Worm (Caenorhabditis elegans) whole organism, dauer: ENCODE data around the gene pacs-1.

Experiments used
- unc-62 ChIP-seq: sonication (generic microtip); optimal IDR thresholded peaks from 2 replicates; lab custom pipeline; 2017; ENCODE audit warnings: missing biosample characterization, missing genetic modification reagents, missing genetic modification characterization

The pacs-1 gene

DNA sequence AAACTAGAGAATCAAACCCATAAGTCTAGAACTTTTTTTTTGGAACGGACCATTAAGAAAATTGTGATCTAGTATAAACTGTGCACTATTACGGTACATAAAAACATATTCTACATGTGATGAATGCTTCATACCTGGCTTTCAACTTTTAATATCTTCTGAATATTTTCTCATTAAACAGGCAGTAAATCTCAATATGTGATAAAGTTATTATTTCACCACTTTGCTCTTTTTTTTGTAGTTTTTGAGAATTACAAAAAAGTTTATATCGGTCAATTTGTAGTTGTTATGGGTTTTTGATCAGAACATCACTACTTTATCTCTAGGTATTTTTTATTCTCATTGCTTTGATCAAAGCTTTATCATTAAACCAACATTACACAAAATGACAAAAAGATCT, 7.3 kb upstream of the pacs-1 start:
- no peak for TF ChIP-seq unc-62 (GFP tag; lab: Kevin White, UChicago)

DNA sequence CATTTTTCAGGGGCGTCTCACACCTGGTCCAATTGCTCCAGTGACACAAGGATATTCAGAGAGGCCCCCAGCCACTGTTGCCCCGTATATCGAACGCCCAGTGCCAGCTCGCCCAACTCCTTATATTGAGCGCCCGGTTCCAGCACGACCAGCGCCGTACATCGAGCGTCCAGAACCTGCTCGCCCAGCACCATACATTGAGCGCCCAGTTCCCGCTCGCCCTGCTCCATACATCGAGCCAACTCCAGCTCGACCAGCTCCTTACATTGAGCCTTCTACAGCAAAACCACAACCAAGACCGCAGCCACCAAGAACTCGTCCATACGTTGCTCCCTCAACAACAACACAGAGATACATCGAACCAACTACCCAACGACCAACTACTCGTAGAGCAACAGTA, 5.8 kb upstream of the pacs-1 start:
- no peak for TF ChIP-seq unc-62 (GFP tag; lab: Kevin White, UChicago)

DNA sequence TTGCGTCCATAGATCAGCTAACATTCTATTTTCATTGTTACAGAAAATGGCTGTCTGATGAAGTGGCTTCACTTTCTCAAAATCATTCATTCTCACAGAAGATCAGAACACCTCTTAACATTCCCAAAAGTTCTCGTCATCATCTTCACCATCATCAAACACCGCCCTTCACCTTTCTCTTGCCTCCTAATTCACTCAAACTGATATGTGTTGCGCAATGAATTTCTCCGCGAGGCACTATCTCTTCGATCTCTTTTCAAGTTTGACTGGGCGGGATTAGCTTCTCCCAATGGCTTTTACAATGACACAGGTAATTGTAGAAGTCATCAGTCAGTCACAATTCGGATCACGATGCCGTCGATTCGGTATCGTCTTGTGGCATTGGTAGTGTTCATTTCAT, 4.5 kb upstream of the pacs-1 start, which contains the start of gene grd-6:
Gene grd-6 (plus strand): TSS at position 301 of the 400 bp plus-strand sequence.
- no peak for TF ChIP-seq unc-62 (GFP tag; lab: Kevin White, UChicago)

DNA sequence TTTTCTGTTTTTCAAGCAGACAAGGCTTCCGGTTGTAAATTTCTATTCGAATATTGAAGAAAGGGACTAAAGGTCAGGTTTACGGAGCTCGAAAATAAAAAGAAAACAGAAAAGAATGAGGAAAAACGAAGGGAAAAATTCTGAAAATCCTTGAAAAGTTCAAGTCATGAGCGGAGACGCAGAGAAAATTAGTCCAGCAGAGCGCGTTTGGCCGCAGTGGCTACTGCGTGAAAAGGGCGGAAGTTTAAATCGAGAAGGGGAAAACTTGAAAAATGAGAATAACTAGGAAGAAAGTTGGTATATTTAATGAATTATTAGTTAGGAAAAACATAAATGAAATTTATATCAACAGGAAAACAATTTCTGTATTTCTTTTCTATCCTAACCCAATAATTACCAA, 3.4 kb upstream of the pacs-1 start:
- TF ChIP-seq unc-62 (GFP tag; lab: Kevin White, UChicago) = no peak

- TF ChIP-seq unc-62 (GFP tag; lab: Kevin White, UChicago) = no peak
Measured at ce11 chrV:9219390-9219733, 2.3 kb upstream of the pacs-1 start.

DNA sequence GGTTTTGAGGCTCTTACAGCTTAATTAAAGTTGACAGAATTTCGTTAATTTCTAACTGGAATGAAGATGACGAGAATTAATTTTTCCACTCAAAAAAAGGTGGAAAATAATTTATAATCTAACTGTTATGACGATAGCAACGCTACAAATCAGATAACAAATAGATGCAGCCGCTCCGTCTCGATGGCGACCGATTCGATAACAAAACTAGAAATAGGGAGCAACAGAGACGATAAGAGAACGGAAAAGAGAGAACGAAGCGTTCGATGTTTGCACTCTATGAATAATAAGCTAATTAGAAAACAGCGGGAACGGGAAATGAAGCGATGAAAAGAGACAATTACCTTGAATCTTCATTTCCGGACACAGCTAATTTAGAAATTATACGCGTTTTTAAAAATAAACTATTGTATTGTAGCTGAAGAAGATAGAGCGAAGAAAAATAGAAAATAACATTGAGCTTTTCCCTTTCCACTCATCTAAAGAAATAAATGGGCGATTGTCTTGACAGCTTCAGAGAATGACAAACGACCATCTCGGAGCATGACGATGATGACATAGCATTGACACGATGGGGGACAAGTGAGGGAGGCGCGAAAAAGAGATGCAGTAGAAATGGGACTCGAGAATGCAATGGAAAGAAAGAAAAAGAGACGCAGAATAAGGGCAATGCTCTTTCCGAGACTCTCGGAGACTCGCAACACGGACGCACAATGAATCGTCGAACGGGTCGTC, 1.8 kb upstream of the pacs-1 start:
- no peak for TF ChIP-seq unc-62 (GFP tag; lab: Kevin White, UChicago)

ce11 chrV:9218214-9218613, 1.2 kb upstream of the pacs-1 start:
- TF ChIP-seq unc-62 (GFP tag; lab: Kevin White, UChicago) = no peak

- no peak for TF ChIP-seq unc-62 (GFP tag; lab: Kevin White, UChicago)
Measured at ce11 chrV:9213554-9213953, 3.5 kb downstream of the pacs-1 start, which contains the start of gene mdt-27. Gene mdt-27 (minus strand): TSS chrV:9213654.

ce11 chrV:9212499-9212898, 4.6 kb downstream of the pacs-1 start:
- TF ChIP-seq unc-62 (GFP tag; lab: Kevin White, UChicago) = no peak

DNA sequence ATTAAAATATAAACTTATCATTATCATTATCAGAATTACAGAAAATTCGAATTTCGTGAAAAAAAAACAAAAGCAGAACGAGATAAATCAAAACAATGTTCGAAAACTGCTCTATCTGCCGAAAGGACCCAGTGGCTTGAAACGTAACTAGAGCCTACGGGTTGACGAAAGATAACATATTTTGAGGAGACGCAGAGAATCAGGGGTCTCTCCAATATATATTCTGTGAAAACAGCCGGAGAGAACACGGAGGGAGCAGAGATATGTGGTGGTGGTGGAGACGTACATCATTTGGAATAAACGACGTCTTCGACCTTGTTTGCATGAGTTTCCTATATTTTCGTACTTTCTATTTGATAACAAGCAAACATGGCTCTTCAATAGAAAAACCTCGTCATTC, 8.2 kb downstream of the pacs-1 start:
- no peak for TF ChIP-seq unc-62 (GFP tag; lab: Kevin White, UChicago)

DNA sequence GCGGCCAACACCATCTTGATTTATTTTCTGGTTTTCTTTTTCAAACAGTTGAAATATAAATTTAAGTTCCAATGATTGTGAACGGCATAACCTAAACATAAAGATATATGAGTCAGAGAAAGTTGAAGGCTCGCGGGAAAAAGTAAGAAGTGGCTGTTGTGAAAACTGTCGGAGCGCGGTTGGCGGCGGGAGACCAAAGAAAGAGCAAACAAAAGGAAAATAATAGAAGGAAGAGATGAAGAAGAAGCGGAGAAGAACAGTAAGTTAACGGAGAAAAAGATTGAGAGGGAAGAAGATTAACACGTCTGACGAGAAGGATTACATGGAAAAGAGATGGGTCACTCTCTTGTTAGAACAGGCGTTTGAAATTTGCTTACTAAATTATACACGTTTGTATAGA, 9.7 kb downstream of the pacs-1 start, which contains the start of gene inx-10:
Gene inx-10 (minus strand): TSS at position 101 of the 400 bp plus-strand sequence.
- TF ChIP-seq unc-62 (GFP tag; lab: Kevin White, UChicago) = no peak

ce11 chrV:9202710-9203109, 14.3 kb downstream of the pacs-1 start, which contains the start of gene asp-2:
Gene asp-2 (plus strand): TSS chrV:9203077.
- no peak for TF ChIP-seq unc-62 (GFP tag; lab: Kevin White, UChicago)

DNA sequence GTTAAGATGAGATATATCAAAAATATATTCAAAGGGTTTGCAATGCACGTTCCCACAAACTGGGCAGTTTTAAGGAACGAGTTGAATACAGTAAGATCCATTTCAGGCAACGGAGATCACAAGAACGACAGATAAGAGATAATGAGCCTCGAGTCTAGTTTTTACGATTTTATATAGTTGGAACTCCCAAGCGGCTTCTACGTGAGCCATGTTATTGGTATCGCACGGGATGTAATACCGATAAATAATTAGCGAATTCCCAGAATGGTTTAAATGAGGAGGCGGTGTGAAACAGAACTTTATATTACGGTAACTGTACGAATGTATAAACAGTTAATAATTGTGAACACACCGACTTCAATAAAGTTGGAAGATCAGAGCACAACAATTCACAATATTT, 18.2 kb downstream of the pacs-1 start, which contains the start of gene str-177:
Gene str-177 (minus strand): TSS at position 101 of the 400 bp plus-strand sequence.
- no peak for TF ChIP-seq unc-62 (GFP tag; lab: Kevin White, UChicago)

DNA sequence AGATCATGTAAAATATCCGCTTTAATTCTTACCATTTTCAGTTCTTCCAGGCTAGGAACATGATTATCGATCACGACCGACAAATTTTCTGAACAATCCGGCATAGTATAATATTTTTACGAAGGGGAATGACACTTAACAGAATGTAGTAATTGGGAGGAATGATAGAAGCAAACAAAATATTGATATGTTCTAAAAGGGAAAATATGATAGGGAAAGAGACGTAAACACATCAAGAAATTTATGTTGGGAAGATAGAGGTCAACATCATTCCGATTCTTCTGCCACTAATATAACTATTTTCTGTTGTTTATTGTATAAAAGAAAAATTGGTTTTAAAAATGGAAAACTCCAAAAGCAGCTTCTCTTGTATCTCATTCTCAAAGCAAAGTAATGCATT, 19.9 kb downstream of the pacs-1 start, which contains the start of gene C24B5.4:
Gene C24B5.4 (minus strand): TSS at position 206 of the 400 bp plus-strand sequence.
- TF ChIP-seq unc-62 (GFP tag; lab: Kevin White, UChicago) = no peak

- no peak for TF ChIP-seq unc-62 (GFP tag; lab: Kevin White, UChicago)
Measured at ce11 chrV:9194055-9194454, 23.0 kb downstream of the pacs-1 start.

DNA sequence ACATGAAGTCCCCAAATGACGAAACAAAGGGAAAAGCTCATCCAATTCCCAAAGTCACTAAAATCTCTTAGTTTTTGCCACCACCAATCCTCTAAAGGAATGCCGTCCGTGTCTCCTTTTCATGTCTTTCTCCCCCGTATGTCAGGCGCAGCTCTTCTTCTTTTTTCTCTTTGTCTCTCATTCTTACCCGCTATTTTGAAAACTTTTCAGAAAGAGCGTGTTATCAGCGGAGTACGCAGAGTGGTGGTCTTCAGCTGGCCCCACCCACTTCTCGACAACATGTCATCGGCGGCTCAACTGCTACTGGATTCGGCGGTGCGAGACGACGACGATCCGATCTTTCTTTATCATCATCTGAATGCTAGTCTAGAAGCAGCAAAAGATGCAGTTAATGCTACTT, 25.7 kb downstream of the pacs-1 start, which contains the start of gene sphr-1:
Gene sphr-1 (plus strand): TSS at position 205 of the 400 bp plus-strand sequence.
- TF ChIP-seq unc-62 (GFP tag; lab: Kevin White, UChicago) = no peak

DNA sequence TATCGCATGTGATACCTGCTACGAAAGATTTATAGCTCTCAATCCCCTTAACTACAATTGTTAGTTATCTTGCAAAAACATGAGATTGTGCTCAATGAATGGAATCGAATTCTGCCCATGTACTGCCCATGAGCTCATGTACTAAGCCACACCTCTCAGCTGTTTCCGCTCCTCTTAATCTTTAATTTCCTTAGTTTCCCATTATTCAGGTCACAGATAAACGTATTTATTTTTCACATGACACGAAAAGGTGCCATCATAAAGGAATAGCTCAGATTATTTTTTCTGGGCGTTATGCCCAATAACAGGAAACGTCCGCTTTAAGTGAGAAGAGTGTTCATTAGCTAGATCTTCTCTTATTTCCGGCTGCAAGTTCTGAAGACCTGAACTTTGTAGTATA, 31.0 kb downstream of the pacs-1 start:
- TF ChIP-seq unc-62 (GFP tag; lab: Kevin White, UChicago) = no peak
